Fruit fly (Drosophila melanogaster): Measurements from ENCODE around the gene CG15211.
A peak's percentile ranks its signal among the peaks of the same experiment; 100 is the strongest.

The CG15211 gene

DNA sequence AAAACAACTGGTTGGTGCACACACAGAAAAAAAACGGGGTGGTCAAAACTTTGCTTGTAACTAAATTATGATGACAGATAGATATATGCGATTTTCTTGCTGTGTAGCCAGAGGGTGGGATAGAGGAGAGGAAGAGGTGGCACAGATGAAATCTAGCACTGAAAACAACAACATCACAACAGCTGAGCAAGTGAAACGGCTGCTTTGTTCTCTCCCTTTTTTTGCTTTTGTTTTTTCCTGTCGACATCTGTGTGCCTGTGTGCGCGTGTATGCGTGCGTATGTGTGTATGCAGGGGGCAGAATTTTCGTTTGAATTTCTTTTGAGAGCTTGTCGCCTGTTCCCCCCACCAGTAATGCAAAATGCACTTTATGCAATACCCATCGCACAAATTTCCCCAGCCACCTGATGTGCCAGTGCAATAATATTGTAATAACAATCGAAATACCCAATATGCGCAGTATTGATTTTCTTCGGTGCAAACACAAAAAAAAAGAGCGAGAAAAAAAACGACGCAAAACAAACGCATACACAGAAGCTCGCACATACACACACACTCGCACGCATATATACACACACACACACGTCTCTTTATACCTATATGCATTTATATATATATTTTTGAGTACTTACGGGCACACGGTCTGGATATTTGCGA lies 4.9 kb upstream of the CG15211 start (continued):
- TF ChIP-seq odd (GFP tag; optimal IDR thresholded peaks at IDR 0.05) (peak; percentile 32), CG1792 (GFP tag; optimal IDR thresholded peaks at IDR 0.05) (peak; percentile 28), HLHmδ (GFP tag; optimal IDR thresholded peaks at IDR 0.05) (no peak), cad (GFP tag; optimal IDR thresholded peaks at IDR 0.05) (no peak), CG1529 (GFP tag; optimal IDR thresholded peaks at IDR 0.05) (peak; percentile 24), wor (GFP tag; IDR thresholded peaks at IDR 0.05) (no peak), CG30431 (GFP tag; optimal IDR thresholded peaks at IDR 0.05) (peak; percentile 2), ssp (GFP tag; IDR thresholded peaks at IDR 0.05) (no peak), sc (optimal IDR thresholded peaks at IDR 0.05) (no peak), sc (GFP tag; optimal IDR thresholded peaks at IDR 0.05) (no peak), da (GFP tag; optimal IDR thresholded peaks at IDR 0.05) (no peak), Blimp-1 (GFP tag; optimal IDR thresholded peaks at IDR 0.05) (peak; percentile 44), CG16813 (GFP tag; IDR thresholded peaks at IDR 0.05; ENCODE audit: partially characterized antibody) (no peak), Abd-B (GFP tag; optimal IDR thresholded peaks at IDR 0.05) (no peak), CG3726 (GFP tag; IDR thresholded peaks at IDR 0.05) (no peak), gro (GFP tag; optimal IDR thresholded peaks at IDR 0.05) (peak; percentile 86), MTF-1 (GFP tag; optimal IDR thresholded peaks at IDR 0.05; ENCODE audit: borderline replicate concordance) (no peak), CG17829 (tag; optimal IDR thresholded peaks at IDR 0.05) (peak; percentile 43), CG13775 (GFP tag; optimal IDR thresholded peaks at IDR 0.05) (peak; percentile 44), CG34422 (GFP tag; IDR thresholded peaks at IDR 0.05) (peak; percentile 70; the same call in 1 of the 3 replicates), psq (GFP tag; optimal IDR thresholded peaks at IDR 0.05) (no peak), CG6791 (GFP tag; IDR thresholded peaks at IDR 0.05; ENCODE audit: partially characterized antibody) (no peak), Dad (GFP tag; optimal IDR thresholded peaks at IDR 0.05) (peak; percentile 33), BEAF-32 (GFP tag; optimal IDR thresholded peaks at IDR 0.05) (no peak), GATAe (GFP tag; conservative IDR thresholded peaks at IDR 0.05) (no peak), ci (GFP tag; IDR thresholded peaks at IDR 0.05) (peak; percentile 65; the same call in 2 of the 3 replicates), gcm (GFP tag; optimal IDR thresholded peaks at IDR 0.05) (peak; percentile 2), Fer3 (tag; optimal IDR thresholded peaks at IDR 0.05) (peak; percentile 58), Sin3A (optimal IDR thresholded peaks at IDR 0.05) (no peak), eyg (GFP tag; optimal IDR thresholded peaks at IDR 0.05) (peak; percentile 48), H2.0 (GFP tag; IDR thresholded peaks at IDR 0.05) (peak; percentile 31; the same call in 1 of the 2 replicates), CG6683 (GFP tag; optimal IDR thresholded peaks at IDR 0.05) (peak; percentile 36), CG2116 (GFP tag; optimal IDR thresholded peaks at IDR 0.05) (no peak), Aef1 (GFP tag; IDR thresholded peaks at IDR 0.05) (peak; percentile 88), z (GFP tag; IDR thresholded peaks at IDR 0.05) (no peak), ato (GFP tag; IDR thresholded peaks at IDR 0.05; ENCODE audit: partially characterized antibody) (no peak), Bteb2 (GFP tag; optimal IDR thresholded peaks at IDR 0.05) (peak; percentile 20), salm (tag; optimal IDR thresholded peaks at IDR 0.05) (peak; percentile 1), NK7.1 (GFP tag; optimal IDR thresholded peaks at IDR 0.05) (no peak), row (GFP tag; IDR thresholded peaks at IDR 0.05) (peak; percentile 83), Dbx (GFP tag; IDR thresholded peaks at IDR 0.05) (peak; percentile 81), Sry-δ (GFP tag; optimal IDR thresholded peaks at IDR 0.05) (peak; percentile 35), CG17568 (GFP tag; optimal IDR thresholded peaks at IDR 0.05) (peak; percentile 23), tx (GFP tag; optimal IDR thresholded peaks at IDR 0.05) (peak; percentile 39), Mes4 (GFP tag; optimal IDR thresholded peaks at IDR 0.05) (peak; percentile 22), chinmo (GFP tag; IDR thresholded peaks at IDR 0.05; ENCODE audit: partially characterized antibody) (no peak), Camta (GFP tag; optimal IDR thresholded peaks at IDR 0.05) (no peak), Elba2 (GFP tag; optimal IDR thresholded peaks at IDR 0.05) (no peak), CG12744 (GFP tag; optimal IDR thresholded peaks at IDR 0.05) (peak; percentile 57)
